Fruit fly (Drosophila melanogaster): Measurements from ENCODE around the gene ko.
A peak's percentile ranks its signal among the peaks of the same experiment; 100 is the strongest.

The ko gene

DNA sequence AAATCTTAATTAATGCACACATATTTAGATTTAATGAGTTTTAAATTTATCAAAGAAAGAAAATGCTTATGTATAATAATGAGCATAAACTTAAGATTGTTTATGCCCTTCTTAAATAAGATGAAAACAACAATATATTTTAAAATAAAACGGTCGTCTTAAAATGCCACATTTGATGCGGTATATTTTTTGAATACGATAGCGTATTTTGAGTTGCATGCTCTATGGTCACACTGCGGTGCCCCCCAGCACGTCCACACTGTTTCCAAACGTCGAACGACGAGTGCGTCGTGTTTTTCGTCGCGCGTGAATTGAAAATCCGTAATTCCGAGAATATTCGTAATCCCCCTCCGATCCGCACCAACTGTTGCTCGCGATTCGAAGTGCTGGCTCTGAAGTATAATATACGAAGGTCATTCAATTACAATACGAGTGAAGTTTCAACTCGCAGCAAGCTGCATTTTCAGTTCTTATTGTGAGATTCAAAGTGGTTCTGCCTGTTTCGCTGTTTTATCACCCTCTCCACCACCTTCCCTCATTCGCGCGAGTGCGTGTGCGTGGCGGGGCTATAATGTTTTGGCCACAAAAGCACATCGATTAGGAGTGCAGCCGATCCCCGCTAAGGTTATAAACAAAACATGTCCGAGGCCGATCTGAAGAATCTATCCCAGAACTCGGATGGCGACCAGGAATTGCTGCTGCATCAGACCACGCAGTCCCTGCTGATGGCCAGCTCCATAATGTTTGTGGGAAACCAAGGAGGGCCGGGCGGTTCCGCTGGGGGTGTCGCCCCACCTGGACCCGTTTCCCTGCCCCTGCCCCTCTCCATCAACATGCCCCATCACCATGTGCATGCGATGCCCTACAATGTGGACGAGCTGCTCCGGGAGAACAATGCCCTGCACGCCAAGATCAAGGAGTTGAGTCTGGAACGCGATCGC, 96.4 kb downstream of the ko start, which contains the start of gene siz:
TSS of gene siz (plus strand) at position 255 of the 941 bp plus-strand sequence.
- peak; percentile 55 for TF ChIP-seq noc (tag; optimal IDR thresholded peaks at IDR 0.05)

DNA sequence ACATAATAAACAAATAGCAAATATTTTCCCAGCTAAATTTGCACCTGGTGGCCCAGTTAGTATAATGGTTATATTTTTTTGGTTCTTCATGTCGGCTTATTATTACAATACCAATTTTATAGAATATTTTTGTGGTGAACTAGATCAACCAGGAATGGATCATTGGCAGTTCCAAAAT, 97.0 kb downstream of the ko start, which contains the start of gene CG10581:
TSS of gene CG10581 (minus strand) at position 101 of the 178 bp plus-strand sequence.
- no peak for TF ChIP-seq noc (tag; optimal IDR thresholded peaks at IDR 0.05)

DNA sequence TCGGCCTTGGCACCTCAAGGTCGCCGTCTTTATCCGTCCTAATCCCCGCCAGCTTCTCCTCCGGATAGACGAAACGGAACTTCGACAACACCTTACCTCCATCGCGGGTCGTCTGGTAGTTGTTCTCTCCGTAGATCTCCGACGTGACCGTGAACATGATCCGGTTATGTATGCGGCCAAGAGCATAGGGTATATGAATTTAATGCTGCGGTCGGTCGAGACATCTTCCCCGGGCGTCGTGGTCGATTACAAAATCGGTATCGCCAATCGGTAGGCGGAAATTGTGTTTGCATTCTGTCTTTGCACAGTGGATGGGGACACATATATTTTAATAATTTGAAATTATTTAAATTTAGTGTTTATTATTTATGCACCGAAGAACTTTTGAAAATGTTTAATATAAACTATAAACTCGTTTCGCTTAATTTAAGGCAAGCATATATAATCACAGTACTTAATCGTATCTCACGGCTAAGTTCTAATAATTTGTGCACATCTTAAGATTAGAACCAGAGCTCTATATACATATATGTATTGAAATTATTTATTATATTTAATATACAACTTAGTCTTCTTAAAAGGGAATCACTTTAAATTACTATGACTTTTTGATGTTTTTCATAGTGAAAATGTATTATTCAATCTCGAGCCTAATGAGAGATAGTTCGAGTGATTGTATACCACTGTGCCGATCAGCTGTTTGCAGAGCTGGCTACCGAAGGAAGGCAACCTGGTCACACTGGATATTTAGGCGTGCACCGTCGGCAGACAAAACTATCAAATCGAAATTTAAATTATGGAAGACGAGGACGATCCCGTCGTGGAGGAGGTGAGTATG, 99.6 kb downstream of the ko start, which contains the start of the genes CG10584 and Polr3E:
TSS of gene CG10584 (minus strand) at position 268 of the 838 bp plus-strand sequence.
TSS of gene Polr3E (plus strand) at position 733 of the 838 bp plus-strand sequence.
- peak; percentile 94 for TF ChIP-seq noc (tag; optimal IDR thresholded peaks at IDR 0.05)

DNA sequence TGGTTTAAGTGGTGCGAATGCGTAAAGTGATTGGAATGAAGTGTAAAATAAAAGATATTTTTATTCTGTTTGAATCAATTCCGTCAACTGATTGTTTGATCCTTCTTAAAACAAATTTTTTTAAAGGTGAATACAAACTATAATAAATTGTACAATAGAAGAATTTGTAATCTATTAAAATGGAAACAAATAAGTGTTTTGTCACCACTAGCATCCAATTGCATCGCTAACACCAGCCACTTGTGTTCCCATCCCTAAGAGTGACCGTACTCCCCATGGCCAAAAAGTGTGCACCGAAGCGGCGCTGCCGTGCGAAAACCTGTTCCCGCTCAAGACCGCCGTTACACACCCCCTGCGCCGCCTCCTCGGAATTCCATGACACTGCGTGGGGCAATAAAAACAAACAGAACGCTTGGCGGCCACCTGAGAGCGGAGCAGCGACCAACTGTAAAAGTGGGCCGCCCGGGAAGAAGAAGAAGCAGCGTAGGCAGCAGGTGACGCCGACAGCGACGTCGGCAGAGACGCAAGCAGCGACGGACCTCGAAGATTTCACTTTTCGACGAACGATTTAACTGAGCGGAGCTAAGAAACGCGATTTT, 103.2 kb downstream of the ko start, which contains the start of gene Pdss2:
TSS of gene Pdss2 (plus strand) at position 259 of the 599 bp plus-strand sequence.
- peak; percentile 30 for TF ChIP-seq noc (tag; optimal IDR thresholded peaks at IDR 0.05)

DNA sequence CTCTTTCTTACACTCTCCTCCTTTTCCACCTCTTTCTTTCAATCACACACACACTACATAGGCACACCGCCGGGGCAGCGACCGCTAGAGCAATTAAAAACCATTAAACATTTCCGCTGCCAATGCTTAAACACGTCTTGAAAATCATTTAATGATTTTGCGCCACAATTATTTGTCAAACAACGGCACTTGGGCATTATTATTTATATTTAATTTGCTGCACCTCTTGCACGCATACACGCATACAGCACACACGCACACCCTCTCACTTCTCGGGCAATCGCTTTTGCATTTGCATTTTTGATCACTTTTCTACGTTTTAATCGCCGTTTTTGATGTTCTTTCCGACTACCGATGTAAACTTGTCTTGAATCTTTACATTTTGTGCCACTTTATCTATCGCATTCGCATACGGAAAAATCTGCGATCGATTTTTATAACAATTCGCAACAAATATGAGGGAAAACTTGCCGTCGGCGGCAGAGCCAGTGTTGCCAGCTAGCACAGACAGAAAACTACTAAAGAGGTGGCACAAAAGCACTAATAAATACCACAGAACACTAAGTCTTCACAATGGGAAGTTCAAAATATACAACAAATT, 103.9 kb downstream of the ko start, which contains the start of gene skd:
TSS of gene skd (minus strand) at position 518 of the 601 bp plus-strand sequence.
- no peak for TF ChIP-seq noc (tag; optimal IDR thresholded peaks at IDR 0.05)

DNA sequence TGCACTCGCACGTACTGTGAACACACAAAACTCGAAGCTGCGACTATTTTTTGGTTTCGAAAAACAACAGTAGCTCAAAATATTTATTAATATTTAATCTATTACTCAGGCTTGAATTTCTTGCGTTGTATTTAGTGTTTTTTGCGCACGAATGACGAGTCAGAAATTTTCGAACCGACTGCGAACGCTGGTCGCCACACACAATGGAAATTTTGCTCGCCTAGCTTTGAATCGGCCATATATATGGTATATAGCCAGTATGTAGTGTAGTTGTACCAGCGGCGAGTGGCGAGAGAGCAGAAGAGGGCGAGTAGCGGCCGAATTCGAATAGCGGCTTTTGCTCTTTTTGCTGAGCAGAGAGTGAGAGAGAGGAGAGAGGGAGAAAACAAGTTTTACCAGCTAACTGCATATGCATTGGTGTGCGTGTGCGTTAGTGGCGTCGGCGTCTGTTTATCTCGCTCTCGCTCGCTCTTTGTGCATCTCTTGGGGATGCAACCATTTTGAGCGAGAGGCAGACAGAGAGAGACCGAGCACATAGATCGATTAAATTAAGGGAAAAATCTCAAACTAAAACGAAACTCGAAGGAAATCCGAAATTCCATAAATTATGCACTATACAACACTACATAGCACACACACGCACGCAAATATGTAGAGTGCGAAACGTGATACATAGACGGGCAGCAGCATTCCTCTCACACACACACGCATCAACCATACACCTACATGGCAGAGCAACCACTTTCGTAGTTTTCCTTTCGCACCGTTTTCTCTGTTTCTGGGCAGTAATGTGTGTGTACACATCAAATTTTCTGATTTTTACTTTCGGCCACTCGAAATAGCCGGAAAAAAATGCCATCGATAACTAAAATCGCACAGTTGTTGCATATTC, 104.7 kb downstream of the ko start:
- no peak for TF ChIP-seq noc (tag; optimal IDR thresholded peaks at IDR 0.05)

All from whole organism, larva.